Fruit fly (Drosophila melanogaster) whole organism, adult: ENCODE measurements around the gene CG17816.

Experiments
- CG11617 ChIP-seq: fragments of 200-800 bp; sonication (Bioruptor generic); optimal IDR thresholded peaks from 2 replicates; lab custom pipeline; 2017; ENCODE audit warnings: mild to moderate bottlenecking, missing biosample characterization, missing genetic modification reagents, missing genetic modification characterization
- CG12768 ChIP-seq: fragments of 200-800 bp; sonication (Bioruptor generic); optimal IDR thresholded peaks from 2 replicates; lab custom pipeline; 2017; ENCODE audit warnings: missing biosample characterization, missing genetic modification characterization, mild to moderate bottlenecking, moderate library complexity, missing genetic modification reagents
- CG14711 ChIP-seq: fragments of 200-800 bp; sonication (Bioruptor generic); optimal IDR thresholded peaks from 2 replicates; lab custom pipeline; 2018; ENCODE audit warnings: missing biosample characterization, mild to moderate bottlenecking, missing genetic modification characterization, moderate library complexity
- CG1620 ChIP-seq: fragments of 200-800 bp; sonication (Bioruptor generic); optimal IDR thresholded peaks from 2 replicates; lab custom pipeline; 2016; ENCODE audit warnings: missing biosample characterization, missing genetic modification characterization
- CG33017 ChIP-seq: fragments of 200-800 bp; sonication (Bioruptor generic); optimal IDR thresholded peaks from 2 replicates; lab custom pipeline; 2018; ENCODE audit warnings: missing biosample characterization, mild to moderate bottlenecking, missing genetic modification characterization, moderate library complexity
- CG5204 ChIP-seq: fragments of 200-800 bp; sonication (Bioruptor generic); optimal IDR thresholded peaks from 2 replicates; lab custom pipeline; 2016; ENCODE audit warnings: missing biosample characterization, missing genetic modification characterization
- CG7045 ChIP-seq: fragments of 200-800 bp; sonication (Bioruptor generic); optimal IDR thresholded peaks from 2 replicates; lab custom pipeline; 2017; ENCODE audit warnings: missing biosample characterization, mild to moderate bottlenecking, missing genetic modification characterization
- CG7101 ChIP-seq: fragments of 200-800 bp; sonication (Bioruptor generic); optimal IDR thresholded peaks from 2 replicates; lab custom pipeline; 2018; ENCODE audit warnings: missing biosample characterization, mild to moderate bottlenecking, missing genetic modification characterization, moderate library complexity
- Clk ChIP-seq: fragments of 200-800 bp; sonication (Bioruptor generic); optimal IDR thresholded peaks from 2 replicates; lab custom pipeline; 2017; ENCODE audit warnings: missing biosample characterization, missing genetic modification characterization
- Crg-1 ChIP-seq: fragments of 200-800 bp; sonication (Bioruptor generic); optimal IDR thresholded peaks from 2 replicates; lab custom pipeline; 2016; ENCODE audit warnings: missing biosample characterization, missing genetic modification characterization
- Hr96 ChIP-seq: fragments of 200-800 bp; sonication (Bioruptor generic); optimal IDR thresholded peaks from 2 replicates; lab custom pipeline; 2016; ENCODE audit warnings: missing biosample characterization, missing genetic modification characterization
- Mnt ChIP-seq: fragments of 200-800 bp; sonication (Bioruptor generic); optimal IDR thresholded peaks from 2 replicates; lab custom pipeline; 2016; ENCODE audit warnings: missing biosample characterization, mild to moderate bottlenecking, missing genetic modification characterization
- bab1 ChIP-seq: fragments of 200-800 bp; sonication (Bioruptor generic); optimal IDR thresholded peaks from 3 replicates; lab custom pipeline; 2019; ENCODE audit warnings: missing biosample characterization, mild to moderate bottlenecking, missing genetic modification characterization, moderate library complexity
- cic ChIP-seq: fragments of 200-800 bp; sonication (Bioruptor generic); optimal IDR thresholded peaks from 2 replicates; lab custom pipeline; 2017; ENCODE audit warnings: missing biosample characterization, mild to moderate bottlenecking, missing genetic modification characterization, moderate library complexity
- cnc ChIP-seq, 2 experiments: fragments of >200 bp; optimal IDR thresholded peaks; 2 replicates each; lab custom pipeline; 2017
- kay ChIP-seq: fragments of 200-800 bp; sonication (Bioruptor generic); peaks from one replicate; lab custom pipeline; 2016; ENCODE audit warnings: missing biosample characterization, missing genetic modification characterization, borderline replicate concordance
- ovo ChIP-seq: fragments of 200-800 bp; sonication (Bioruptor generic); optimal IDR thresholded peaks from 2 replicates; lab custom pipeline; 2016; ENCODE audit warnings: missing biosample characterization, missing genetic modification characterization
- pad ChIP-seq: fragments of 200-800 bp; sonication (Bioruptor generic); optimal IDR thresholded peaks from 3 replicates; lab custom pipeline; 2017; ENCODE audit warnings: missing biosample characterization, missing genetic modification characterization, mild to moderate bottlenecking, moderate library complexity, missing genetic modification reagents
- tj ChIP-seq: fragments of 200-800 bp; sonication (Bioruptor generic); optimal IDR thresholded peaks from 3 replicates; lab custom pipeline; 2017; ENCODE audit warnings: missing biosample characterization, mild to moderate bottlenecking, missing genetic modification characterization, moderate library complexity
- toe ChIP-seq: fragments of 200-800 bp; sonication (Bioruptor generic); optimal IDR thresholded peaks from 2 replicates; lab custom pipeline; 2016; ENCODE audit warnings: missing biosample characterization, missing genetic modification characterization

CG17816 gene

dm6 chr3R:7902313-7902872 is 15.9 kb upstream of the CG17816 start, which contains the start of gene mRpS9:
TSS of gene mRpS9 (minus strand) at chr3R:7902667.
- TF ChIP-seq CG12768 (GFP tag; lab: Kevin White, UChicago) (no peak), bab1 (GFP tag; lab: Kevin White, UChicago) (peak; percentile 24), kay (no peak), pad (GFP tag; lab: Kevin White, UChicago) (no peak), CG14711 (no peak), CG33017 (no peak), CG7101 (tag; lab: Kevin White, UChicago) (peak; percentile 25)

DNA sequence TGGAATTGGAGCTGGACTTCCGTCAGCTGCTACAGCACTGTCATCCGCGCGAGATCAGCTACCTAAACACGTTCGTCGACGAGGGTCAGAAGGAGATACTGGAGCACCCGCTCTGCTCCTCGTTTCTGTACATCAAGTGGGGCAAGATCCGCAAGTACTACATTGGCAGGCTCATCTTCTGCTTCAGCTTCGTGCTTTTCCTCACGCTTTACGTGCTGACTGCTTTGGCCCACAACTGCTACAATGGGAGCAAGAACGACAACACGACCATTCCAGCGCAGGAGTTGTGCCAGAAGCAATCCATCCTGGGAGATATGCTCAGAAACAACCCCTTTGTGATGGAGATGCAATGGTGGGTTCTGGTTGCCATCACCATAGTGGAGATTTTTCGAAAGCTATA is 12.7 kb upstream of the CG17816 start:
- TF ChIP-seq pad (GFP tag; lab: Kevin White, UChicago) = no peak
- TF ChIP-seq Mnt (GFP tag; lab: Kevin White, UChicago) = no peak
- TF ChIP-seq kay = no peak
- TF ChIP-seq CG7045 (GFP tag; lab: Kevin White, UChicago) = no peak
- TF ChIP-seq CG14711 = no peak
- no peak for TF ChIP-seq CG1620 (GFP tag; lab: Kevin White, UChicago)
- no peak for TF ChIP-seq CG33017
- no peak for TF ChIP-seq tj (GFP tag; lab: Kevin White, UChicago)
- no peak for TF ChIP-seq toe (GFP tag; lab: Kevin White, UChicago)
- TF ChIP-seq cnc (optimal IDR thresholded peaks at IDR 0.05; lab: Kevin White, UChicago) = no peak
- TF ChIP-seq CG11617 = no peak
- no peak for TF ChIP-seq CG5204
- TF ChIP-seq Clk (GFP tag; lab: Kevin White, UChicago) = no peak
- TF ChIP-seq CG7101 (tag; lab: Kevin White, UChicago) = no peak
- TF ChIP-seq bab1 (GFP tag; lab: Kevin White, UChicago) = no peak

- TF ChIP-seq CG14711 = peak; percentile 46
- peak; percentile 14 for TF ChIP-seq CG33017
- TF ChIP-seq bab1 (GFP tag; lab: Kevin White, UChicago) = peak; percentile 89
- no peak for TF ChIP-seq Mnt (GFP tag; lab: Kevin White, UChicago)
- TF ChIP-seq kay = no peak
- TF ChIP-seq toe (GFP tag; lab: Kevin White, UChicago) = no peak
- TF ChIP-seq pad (GFP tag; lab: Kevin White, UChicago) = no peak
- TF ChIP-seq tj (GFP tag; lab: Kevin White, UChicago) = no peak
- TF ChIP-seq CG7045 (GFP tag; lab: Kevin White, UChicago) = no peak
- no peak for TF ChIP-seq Crg-1 (GFP tag; lab: Kevin White, UChicago)
- no peak for TF ChIP-seq CG7101 (tag; lab: Kevin White, UChicago)
- TF ChIP-seq Clk (GFP tag; lab: Kevin White, UChicago) = no peak
- TF ChIP-seq CG5204 = peak; percentile 25
- no peak for TF ChIP-seq Hr96
- TF ChIP-seq cnc (optimal IDR thresholded peaks at IDR 0.05; lab: Kevin White, UChicago) = no peak
- TF ChIP-seq CG1620 (GFP tag; lab: Kevin White, UChicago) = no peak
- TF ChIP-seq cic (GFP tag; lab: Kevin White, UChicago) = no peak
- no peak for TF ChIP-seq CG12768 (GFP tag; lab: Kevin White, UChicago)
- no peak for TF ChIP-seq ovo (GFP tag; lab: Kevin White, UChicago)
- TF ChIP-seq CG11617 = no peak
Observed at dm6 chr3R:7895457-7895856, 8.9 kb upstream of the CG17816 start.

dm6 chr3R:7894586-7894985 is 8.1 kb upstream of the CG17816 start:
- TF ChIP-seq Mnt (GFP tag; lab: Kevin White, UChicago) = no peak
- no peak for TF ChIP-seq Clk (GFP tag; lab: Kevin White, UChicago)
- TF ChIP-seq kay = no peak
- TF ChIP-seq pad (GFP tag; lab: Kevin White, UChicago) = no peak
- no peak for TF ChIP-seq CG14711
- TF ChIP-seq cnc (optimal IDR thresholded peaks at IDR 0.05; lab: Kevin White, UChicago) = no peak
- no peak for TF ChIP-seq CG5204
- no peak for TF ChIP-seq ovo (GFP tag; lab: Kevin White, UChicago)
- no peak for TF ChIP-seq cic (GFP tag; lab: Kevin White, UChicago)
- no peak for TF ChIP-seq tj (GFP tag; lab: Kevin White, UChicago)
- no peak for TF ChIP-seq CG33017

DNA sequence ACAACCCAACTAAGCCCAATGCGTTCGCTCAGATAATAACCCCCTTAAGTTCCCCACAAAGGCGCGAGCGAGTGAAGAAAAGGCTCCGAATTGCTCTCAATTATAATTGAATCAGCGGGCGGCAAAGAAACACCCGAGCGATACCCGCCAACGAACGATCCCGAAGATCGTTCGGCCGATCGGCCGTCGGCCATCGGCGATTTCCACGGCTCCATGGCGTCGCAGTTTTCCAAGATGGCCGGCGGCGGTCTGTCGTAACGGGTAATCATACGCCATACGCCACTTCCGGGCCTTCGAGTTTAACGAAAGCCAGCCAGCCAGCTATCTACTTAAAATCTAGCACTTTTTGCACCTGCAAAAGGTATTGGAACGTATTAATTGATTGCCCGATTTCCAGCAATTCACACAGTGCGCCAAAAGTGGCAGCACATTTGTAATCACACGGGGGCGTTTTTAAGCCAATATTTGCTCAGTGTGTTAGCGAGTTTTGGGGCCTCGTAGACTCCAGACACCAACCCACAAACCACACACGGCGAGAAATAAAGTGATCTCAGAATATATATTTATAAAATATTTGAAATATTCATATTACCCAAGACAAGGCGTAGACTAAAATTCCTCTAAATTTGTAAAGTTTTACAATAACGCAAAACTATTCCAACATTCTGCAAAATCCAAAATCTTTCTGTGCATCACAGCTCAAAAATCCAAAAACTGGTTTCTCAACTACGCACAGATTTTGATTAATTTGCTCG is 5.9 kb upstream of the CG17816 start:
- peak; percentile 81 for TF ChIP-seq kay
- TF ChIP-seq Clk (GFP tag; lab: Kevin White, UChicago) = no peak
- TF ChIP-seq ovo (GFP tag; lab: Kevin White, UChicago) = no peak

dm6 chr3R:7891031-7891430 is 4.5 kb upstream of the CG17816 start, which contains the start of gene wtrw:
TSS of gene wtrw (plus strand) at chr3R:7891331.
- peak; percentile 36 for TF ChIP-seq kay
- TF ChIP-seq tj (GFP tag; lab: Kevin White, UChicago) = no peak
- no peak for TF ChIP-seq CG14711

dm6 chr3R:7886859-7887190 is 292 bp upstream of the CG17816 start, which contains the start of gene ArgRS-m:
TSS of gene ArgRS-m (plus strand) at chr3R:7887045.
- TF ChIP-seq CG11617 (peak; percentile 76), CG33017 (peak; percentile 35), CG1620 (GFP tag; lab: Kevin White, UChicago) (peak; percentile 48), cic (GFP tag; lab: Kevin White, UChicago) (peak; percentile 45), CG14711 (peak; percentile 39), ovo (GFP tag; lab: Kevin White, UChicago) (peak; percentile 87), CG7101 (tag; lab: Kevin White, UChicago) (peak; percentile 69), Mnt (GFP tag; lab: Kevin White, UChicago) (peak; percentile 30), Clk (GFP tag; lab: Kevin White, UChicago) (no peak), CG5204 (no peak), kay (no peak), pad (GFP tag; lab: Kevin White, UChicago) (peak; percentile 12), toe (GFP tag; lab: Kevin White, UChicago) (peak; percentile 50), bab1 (GFP tag; lab: Kevin White, UChicago) (peak; percentile 81), cnc (optimal IDR thresholded peaks at IDR 0.05; lab: Kevin White, UChicago) (no peak), tj (GFP tag; lab: Kevin White, UChicago) (peak; percentile 38), Hr96 (peak; percentile 38), CG12768 (GFP tag; lab: Kevin White, UChicago) (peak; percentile 10), CG7045 (GFP tag; lab: Kevin White, UChicago) (peak; percentile 37), Crg-1 (GFP tag; lab: Kevin White, UChicago) (peak; percentile 46)
